Fruit fly (Drosophila melanogaster) whole organism, embryonic: Measurements from ENCODE around the gene iav.

Experiments
- Ada2b ChIP-seq: fragments of 200-800 bp; sonication (Bioruptor generic); IDR thresholded peaks from 2 replicates; pipeline ENCODE4 v1.3.6; 2022; ENCODE audit warnings: missing biosample characterization, missing genetic modification characterization
- Aef1 ChIP-seq: fragments of 200-800 bp; sonication (Bioruptor generic); IDR thresholded peaks from 3 replicates; pipeline ENCODE4 v1.3.6; 2022; ENCODE audit warnings: missing biosample characterization, missing genetic modification characterization
- Atf6 ChIP-seq: fragments of 200-800 bp; sonication (Bioruptor generic); IDR thresholded peaks from 2 replicates; pipeline ENCODE4 v1.3.6; 2022; ENCODE audit warnings: missing biosample characterization, missing genetic modification characterization
- B-H2 ChIP-seq: fragments of 200-800 bp; sonication (Bioruptor generic); optimal IDR thresholded peaks from 2 replicates; lab custom pipeline; 2018; ENCODE audit warnings: missing biosample characterization, mild to moderate bottlenecking, missing genetic modification characterization
- Bgb ChIP-seq: fragments of 200-800 bp; sonication (Bioruptor generic); IDR thresholded peaks from 2 replicates; pipeline ENCODE4 v1.3.6; 2022; ENCODE audit warnings: missing biosample characterization, missing genetic modification characterization; ENCODE audit not compliant: partially characterized antibody
- BtbVII ChIP-seq: fragments of 200-800 bp; sonication (Bioruptor generic); optimal IDR thresholded peaks from 3 replicates; lab custom pipeline; 2017; ENCODE audit warnings: missing biosample characterization, mild to moderate bottlenecking, missing genetic modification characterization
- CG12071 ChIP-seq: fragments of 200-800 bp; sonication (Bioruptor generic); optimal IDR thresholded peaks from 3 replicates; lab custom pipeline; 2018; ENCODE audit warnings: missing biosample characterization, mild to moderate bottlenecking, missing genetic modification characterization
- CG15011 ChIP-seq: fragments of 200-800 bp; sonication (Bioruptor generic); optimal IDR thresholded peaks from 3 replicates; lab custom pipeline; 2018; ENCODE audit warnings: missing biosample characterization, mild to moderate bottlenecking, missing genetic modification characterization
- CG2129 ChIP-seq: fragments of 200-800 bp; sonication (Bioruptor generic); IDR thresholded peaks from 2 replicates; pipeline ENCODE4 v1.3.6; 2022; ENCODE audit warnings: missing biosample characterization, missing genetic modification characterization; ENCODE audit not compliant: partially characterized antibody
- CG33557 ChIP-seq: fragments of 200-800 bp; sonication (Bioruptor generic); optimal IDR thresholded peaks from 2 replicates; lab custom pipeline; 2019; ENCODE audit warnings: missing biosample characterization, mild to moderate bottlenecking, missing genetic modification characterization, moderate library complexity
- CG3407 ChIP-seq: fragments of 200-800 bp; sonication (Bioruptor generic); optimal IDR thresholded peaks from 2 replicates; lab custom pipeline; 2018; ENCODE audit warnings: missing biosample characterization, mild to moderate bottlenecking, missing genetic modification characterization
- CG34422 ChIP-seq: fragments of 200-800 bp; sonication (Bioruptor generic); IDR thresholded peaks from 3 replicates; pipeline ENCODE4 v1.3.6; 2022; ENCODE audit warnings: missing biosample characterization, missing genetic modification characterization
- CG5245 ChIP-seq: fragments of 200-800 bp; sonication (Bioruptor generic); optimal IDR thresholded peaks from 3 replicates; lab custom pipeline; 2016; ENCODE audit warnings: missing biosample characterization, missing genetic modification characterization
- CG6765 ChIP-seq: fragments of 200-800 bp; sonication (Bioruptor generic); optimal IDR thresholded peaks from 3 replicates; lab custom pipeline; 2017; ENCODE audit warnings: missing biosample characterization, mild to moderate bottlenecking, missing genetic modification characterization
- CG7372 ChIP-seq: fragments of 200-800 bp; sonication (Bioruptor generic); IDR thresholded peaks from 2 replicates; pipeline ENCODE4 v1.3.6; 2022; ENCODE audit warnings: missing biosample characterization, missing genetic modification characterization
- CG7928 ChIP-seq: fragments of 200-800 bp; sonication (Bioruptor generic); optimal IDR thresholded peaks from 2 replicates; lab custom pipeline; 2017; ENCODE audit warnings: missing biosample characterization, mild to moderate bottlenecking, missing genetic modification characterization
- CG8478 ChIP-seq: fragments of >200 bp; optimal IDR thresholded peaks from 2 replicates; lab custom pipeline; 2018
- CG8944 ChIP-seq: fragments of 200-800 bp; sonication (Bioruptor generic); optimal IDR thresholded peaks from 3 replicates; lab custom pipeline; 2016; ENCODE audit warnings: missing biosample characterization, missing genetic modification characterization
- D19B ChIP-seq: fragments of 200-800 bp; sonication (Bioruptor generic); optimal IDR thresholded peaks from 2 replicates; lab custom pipeline; 2017; ENCODE audit warnings: missing biosample characterization, mild to moderate bottlenecking, missing genetic modification characterization
- Deaf1 ChIP-seq: fragments of 200-800 bp; optimal IDR thresholded peaks from 3 replicates; lab custom pipeline; 2019; ENCODE audit warnings: missing biosample characterization, mild to moderate bottlenecking, missing genetic modification characterization, moderate library complexity
- Dip2 ChIP-seq: fragments of 200-800 bp; sonication (Bioruptor generic); IDR thresholded peaks from 2 replicates; pipeline ENCODE4 v1.3.6; 2022; ENCODE audit warnings: missing biosample characterization, missing genetic modification characterization
- Doc2 ChIP-seq: fragments of 200-800 bp; sonication (Bioruptor generic); IDR thresholded peaks from 2 replicates; pipeline ENCODE4 v1.3.6; 2022; ENCODE audit warnings: missing biosample characterization, missing genetic modification characterization
- Dp ChIP-seq: fragments of 200-800 bp; sonication (Bioruptor generic); optimal IDR thresholded peaks from 2 replicates; lab custom pipeline; 2018; ENCODE audit warnings: missing biosample characterization, mild to moderate bottlenecking, missing genetic modification characterization, moderate library complexity
- GATAe ChIP-seq: fragments of 200-800 bp; sonication (Bioruptor generic); conservative IDR thresholded peaks from 2 replicates; pipeline ENCODE4 v1.3.6; 2022; ENCODE audit warnings: missing biosample characterization, missing genetic modification characterization
- HmgZ ChIP-seq: fragments of 200-800 bp; sonication (Bioruptor generic); optimal IDR thresholded peaks from 2 replicates; lab custom pipeline; 2018; ENCODE audit warnings: missing biosample characterization, mild to moderate bottlenecking, missing genetic modification characterization
- Hr3 ChIP-seq: fragments of 200-800 bp; sonication (Bioruptor generic); optimal IDR thresholded peaks from 3 replicates; lab custom pipeline; 2016; ENCODE audit warnings: missing biosample characterization, missing genetic modification characterization
- Hsf ChIP-seq: fragments of 200-800 bp; sonication (Bioruptor generic); optimal IDR thresholded peaks from 3 replicates; lab custom pipeline; 2016; ENCODE audit warnings: missing biosample characterization, missing genetic modification characterization
- Lhr ChIP-seq: fragments of 200-800 bp; sonication (Bioruptor generic); optimal IDR thresholded peaks from 3 replicates; lab custom pipeline; 2017; ENCODE audit warnings: mild to moderate bottlenecking, missing biosample characterization, missing genetic modification reagents, missing genetic modification characterization
- MBD-R2 ChIP-seq: fragments of 200-800 bp; sonication (Bioruptor generic); IDR thresholded peaks from 2 replicates; pipeline ENCODE4 v1.3.6; 2022; ENCODE audit warnings: missing biosample characterization, missing genetic modification characterization
- NK7.1 ChIP-seq: fragments of 200-800 bp; sonication (Bioruptor generic); optimal IDR thresholded peaks from 3 replicates; lab custom pipeline; 2016; ENCODE audit warnings: missing biosample characterization, missing genetic modification characterization
- Nf-YC ChIP-seq: fragments of 200-800 bp; optimal IDR thresholded peaks from 3 replicates; lab custom pipeline; 2019; ENCODE audit warnings: missing biosample characterization, mild to moderate bottlenecking, missing genetic modification characterization, moderate library complexity
- Ravus ChIP-seq: fragments of 200-800 bp; sonication (Bioruptor generic); IDR thresholded peaks from 2 replicates; pipeline ENCODE4 v1.3.6; 2022; ENCODE audit warnings: missing biosample characterization, missing genetic modification characterization
- Sry-δ ChIP-seq: fragments of 200-800 bp; sonication (Bioruptor generic); optimal IDR thresholded peaks from 2 replicates; lab custom pipeline; 2016; ENCODE audit warnings: missing biosample characterization, missing genetic modification characterization
- Taf1 ChIP-seq: fragments of 200-800 bp; sonication (Bioruptor generic); IDR thresholded peaks from 2 replicates; pipeline ENCODE4 v1.3.6; 2022; ENCODE audit warnings: missing biosample characterization, missing genetic modification characterization
- YL-1 ChIP-seq: fragments of 200-800 bp; sonication (Bioruptor generic); optimal IDR thresholded peaks from 3 replicates; lab custom pipeline; 2017; ENCODE audit warnings: missing biosample characterization, mild to moderate bottlenecking, missing genetic modification characterization
- btn ChIP-seq: fragments of 200-800 bp; sonication (Bioruptor generic); optimal IDR thresholded peaks from 2 replicates; lab custom pipeline; 2016; ENCODE audit warnings: missing biosample characterization, missing genetic modification characterization
- cad ChIP-seq: fragments of >200 bp; optimal IDR thresholded peaks from 2 replicates; lab custom pipeline; 2017; ENCODE audit warnings: missing biosample characterization, missing genetic modification characterization
- caup ChIP-seq: fragments of 200-800 bp; sonication (Bioruptor generic); optimal IDR thresholded peaks from 3 replicates; lab custom pipeline; 2017; ENCODE audit warnings: missing biosample characterization, mild to moderate bottlenecking, missing genetic modification characterization, moderate library complexity; ENCODE audit not compliant: severe bottlenecking
- chinmo ChIP-seq: fragments of 200-800 bp; sonication (Bioruptor generic); IDR thresholded peaks from 4 replicates; pipeline ENCODE4 v1.3.6; 2022; ENCODE audit warnings: missing biosample characterization, missing genetic modification characterization; ENCODE audit not compliant: partially characterized antibody
- crc ChIP-seq: fragments of 200-800 bp; sonication (Bioruptor generic); optimal IDR thresholded peaks from 2 replicates; lab custom pipeline; 2016; ENCODE audit warnings: missing biosample characterization, missing genetic modification characterization
- gce ChIP-seq: fragments of 200-800 bp; sonication (Bioruptor generic); IDR thresholded peaks from 3 replicates; pipeline ENCODE4 v1.3.6; 2022; ENCODE audit warnings: missing biosample characterization, missing genetic modification characterization
- grn ChIP-seq: fragments of 200-800 bp; sonication (Bioruptor generic); optimal IDR thresholded peaks from 3 replicates; lab custom pipeline; 2017; ENCODE audit warnings: missing biosample characterization, missing genetic modification characterization
- her ChIP-seq: fragments of 200-800 bp; sonication (Bioruptor generic); optimal IDR thresholded peaks from 2 replicates; lab custom pipeline; 2016; ENCODE audit warnings: missing biosample characterization, missing genetic modification characterization
- ken ChIP-seq: fragments of 200-800 bp; sonication (Bioruptor generic); IDR thresholded peaks from 3 replicates; pipeline ENCODE4 v1.3.6; 2022; ENCODE audit warnings: missing biosample characterization, missing genetic modification characterization
- lola ChIP-seq, 3 experiments: fragments of >200 bp in 2 of 3; fragments of 200-800 bp in 1 of 3; sonication (Bioruptor generic) in 1 of 3; optimal IDR thresholded peaks; 2 replicates each; lab custom pipeline; 2017 to 2019; ENCODE audit warnings: missing biosample characterization in 3 of 3, missing genetic modification characterization in 3 of 3, mild to moderate bottlenecking in 1 of 3, moderate library complexity in 1 of 3
- odd ChIP-seq: fragments of 200-800 bp; sonication (Bioruptor generic); optimal IDR thresholded peaks from 2 replicates; lab custom pipeline; 2017; ENCODE audit warnings: missing biosample characterization, mild to moderate bottlenecking, missing genetic modification characterization
- org-1 ChIP-seq: fragments of 200-800 bp; sonication (Bioruptor generic); optimal IDR thresholded peaks from 2 replicates; lab custom pipeline; 2017; ENCODE audit warnings: missing biosample characterization, missing genetic modification characterization
- pita ChIP-seq: fragments of 200-800 bp; sonication (Bioruptor generic); optimal IDR thresholded peaks from 2 replicates; lab custom pipeline; 2017; ENCODE audit warnings: missing biosample characterization, mild to moderate bottlenecking, missing genetic modification characterization
- sd ChIP-seq: fragments of 200-800 bp; sonication (Bioruptor generic); optimal IDR thresholded peaks from 3 replicates; lab custom pipeline; 2018; ENCODE audit warnings: missing biosample characterization, mild to moderate bottlenecking, missing genetic modification characterization, moderate library complexity
- seq ChIP-seq: fragments of 200-800 bp; sonication (Bioruptor generic); IDR thresholded peaks from 2 replicates; pipeline ENCODE4 v1.3.6; 2022; ENCODE audit warnings: missing biosample characterization, missing genetic modification characterization
- sima ChIP-seq: fragments of 200-800 bp; sonication (Bioruptor generic); optimal IDR thresholded peaks from 2 replicates; lab custom pipeline; 2016; ENCODE audit warnings: missing biosample characterization, missing genetic modification characterization
- wdn ChIP-seq: fragments of 200-800 bp; sonication (Bioruptor generic); IDR thresholded peaks from 2 replicates; pipeline ENCODE4 v1.3.6; 2022; ENCODE audit warnings: missing biosample characterization, missing genetic modification characterization
- wek ChIP-seq: fragments of 200-800 bp; sonication (Bioruptor generic); optimal IDR thresholded peaks from 3 replicates; lab custom pipeline; 2018; ENCODE audit warnings: missing biosample characterization, mild to moderate bottlenecking, missing genetic modification characterization, moderate library complexity

Gene iav

DNA sequence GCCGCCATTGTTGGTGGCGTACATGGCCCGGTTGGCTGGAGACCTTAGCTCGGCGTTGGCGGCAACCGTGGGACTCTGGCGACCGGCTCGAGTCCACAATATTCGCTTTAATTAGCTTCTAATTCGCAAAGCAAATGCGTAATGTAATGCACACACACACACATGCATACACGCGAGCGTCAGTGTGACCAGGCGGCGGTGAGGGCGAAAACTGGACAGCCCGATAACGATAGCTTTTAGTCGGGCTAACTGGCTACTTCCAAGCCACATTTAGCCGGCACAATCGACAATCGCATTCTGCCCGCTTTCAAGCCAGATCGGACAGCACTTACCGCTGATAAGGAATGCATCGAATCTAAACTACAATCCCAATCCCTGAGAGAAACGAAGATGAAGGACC is 6.9 kb downstream of the iav start, which contains the start of the genes Nf-YC and xit (continued):
- TF ChIP-seq GATAe (GFP tag; lab: Robert Waterston, UW) = no peak; the same call in 1 of the 2 replicates
- TF ChIP-seq seq = no peak
- TF ChIP-seq CG8944 (GFP tag; lab: Kevin White, UChicago) = no peak
- TF ChIP-seq Taf1 (GFP tag; lab: Robert Waterston, UW) = no peak
- TF ChIP-seq wdn = no peak
- TF ChIP-seq Lhr (GFP tag; lab: Kevin White, UChicago) = no peak
- TF ChIP-seq sd (tag; lab: Kevin White, UChicago) = no peak
- TF ChIP-seq gce (GFP tag; lab: Robert Waterston, UW) = no peak
- peak; percentile 70; the same call in 1 of the 4 replicates for TF ChIP-seq chinmo (GFP tag; lab: Robert Waterston, UW)
- TF ChIP-seq Hsf (GFP tag; lab: Kevin White, UChicago) = no peak
- TF ChIP-seq CG6765 (GFP tag; lab: Kevin White, UChicago) = no peak
- no peak for TF ChIP-seq grn (GFP tag; lab: Kevin White, UChicago)
- TF ChIP-seq CG8478 (lab: Kevin White, UChicago) = no peak
- TF ChIP-seq CG5245 = no peak
- no peak for TF ChIP-seq Aef1
- TF ChIP-seq CG15011 = no peak
- no peak for TF ChIP-seq CG3407 (GFP tag; lab: Kevin White, UChicago)
- no peak for TF ChIP-seq Nf-YC (tag; lab: Kevin White, UChicago)
- TF ChIP-seq CG33557 = no peak
- TF ChIP-seq pita (GFP tag; lab: Kevin White, UChicago) = no peak
- TF ChIP-seq sima (GFP tag; lab: Kevin White, UChicago) = no peak
- peak; percentile 63; the same call in 2 of the 3 replicates for TF ChIP-seq CG34422 (GFP tag; lab: Robert Waterston, UW)
- TF ChIP-seq Deaf1 (tag; lab: Kevin White, UChicago) = no peak
- TF ChIP-seq D19B (GFP tag; lab: Kevin White, UChicago) = no peak
- no peak for TF ChIP-seq crc (GFP tag; lab: Kevin White, UChicago)
- TF ChIP-seq caup = no peak
- peak; percentile 68 for TF ChIP-seq HmgZ
- no peak for TF ChIP-seq her
- no peak for TF ChIP-seq Atf6 (GFP tag; lab: Robert Waterston, UW)
- no peak for TF ChIP-seq odd (GFP tag; lab: Kevin White, UChicago)
- no peak for TF ChIP-seq Dip2
- no peak for TF ChIP-seq Ravus
- no peak for TF ChIP-seq Ada2b
- TF ChIP-seq org-1 = no peak
- peak; percentile 57 for TF ChIP-seq Dp
- no peak for TF ChIP-seq btn (GFP tag; lab: Kevin White, UChicago)
- TF ChIP-seq BtbVII = no peak
- TF ChIP-seq B-H2 (GFP tag; lab: Kevin White, UChicago) = no peak
- TF ChIP-seq YL-1 = peak; percentile 87
- no peak for TF ChIP-seq CG7372
- no peak for TF ChIP-seq CG2129 (GFP tag; lab: Robert Waterston, UW)
- peak; percentile 72 for TF ChIP-seq Sry-δ (GFP tag; lab: Kevin White, UChicago)
- no peak for TF ChIP-seq CG12071 (GFP tag; lab: Kevin White, UChicago)
- no peak for TF ChIP-seq ken (GFP tag; lab: Robert Waterston, UW)
- no peak for TF ChIP-seq lola (GFP tag; optimal IDR thresholded peaks at IDR 0.05; lab: Kevin White, UChicago)
- no peak for TF ChIP-seq CG7928 (GFP tag; lab: Kevin White, UChicago)
- TF ChIP-seq Hr3 (GFP tag; lab: Kevin White, UChicago) = no peak
- TF ChIP-seq wek (GFP tag; lab: Kevin White, UChicago) = no peak
- TF ChIP-seq NK7.1 (GFP tag; lab: Kevin White, UChicago) = no peak
- TF ChIP-seq cad (GFP tag; lab: Kevin White, UChicago) = no peak
- peak; percentile 95 for TF ChIP-seq MBD-R2 (GFP tag; lab: Robert Waterston, UW)
- no peak for TF ChIP-seq Doc2
- TF ChIP-seq Bgb (GFP tag; lab: Robert Waterston, UW) = peak; percentile 67
